Fruit fly (Drosophila melanogaster): Measurements from ENCODE around the gene ND-51.
A peak's percentile ranks its signal among the peaks of the same experiment; 100 is the strongest.

Gene ND-51

DNA sequence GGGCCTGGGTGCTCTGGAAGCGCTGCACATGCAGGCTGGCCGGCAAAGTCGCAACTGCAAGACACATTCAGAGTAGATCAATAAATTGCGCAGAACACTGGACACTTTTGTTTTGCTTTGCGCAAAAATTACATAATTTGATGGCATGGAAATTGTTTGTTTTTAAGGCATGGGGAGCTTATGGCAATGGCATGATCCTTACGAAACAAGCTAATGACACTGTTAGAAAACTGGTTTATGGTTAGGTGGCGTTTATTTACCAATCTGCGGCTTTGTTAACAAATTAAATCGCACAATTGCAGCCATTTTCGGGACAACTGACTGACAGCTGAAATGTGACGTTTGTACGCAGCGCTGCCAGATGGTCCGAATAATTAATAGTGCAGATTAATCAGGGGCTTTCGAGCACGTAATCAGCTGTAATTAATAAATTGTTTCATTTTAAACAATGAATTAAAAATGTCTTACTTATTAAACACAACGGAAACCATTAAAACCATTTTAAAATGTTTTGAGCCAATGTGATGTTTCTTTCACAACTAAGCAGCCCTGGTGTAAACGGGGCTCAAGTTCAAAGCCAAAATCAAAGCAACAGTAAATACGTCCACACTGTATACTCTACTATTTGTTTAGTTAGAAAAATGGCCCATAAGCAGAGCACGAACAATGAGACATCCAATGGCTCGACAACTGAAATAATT is at the start of gene ND-51, which contains the start of gene CG13994 (continued):
- TF ChIP-seq mld (GFP tag; IDR thresholded peaks at IDR 0.05; ENCODE audit: partially characterized antibody) (no peak), CG6854 (GFP tag; optimal IDR thresholded peaks at IDR 0.05) (no peak), CG12299 (tag; optimal IDR thresholded peaks at IDR 0.05) (peak; percentile 85), klu (GFP tag; IDR thresholded peaks at IDR 0.05) (peak; percentile 71), CG1792 (GFP tag; optimal IDR thresholded peaks at IDR 0.05) (peak; percentile 78), CG7963 (GFP tag; IDR thresholded peaks at IDR 0.05; ENCODE audit: partially characterized antibody) (0 out of 3 replicates have a peak, but pooled peaks have one; percentile 1), CG31224 (GFP tag; IDR thresholded peaks at IDR 0.05) (peak; percentile 57), psq (GFP tag; optimal IDR thresholded peaks at IDR 0.05) (peak; percentile 17), NfI (GFP tag; optimal IDR thresholded peaks at IDR 0.05) (peak; percentile 87), CG4617 (GFP tag; optimal IDR thresholded peaks at IDR 0.05; ENCODE audit: borderline replicate concordance) (peak; percentile 73), CG12769 (tag; optimal IDR thresholded peaks at IDR 0.05) (no peak), CG32767 (GFP tag; IDR thresholded peaks at IDR 0.05) (peak; percentile 59; the same call in 1 of the 2 replicates), zfh2 (GFP tag; optimal IDR thresholded peaks at IDR 0.05) (peak; percentile 79), cg (GFP tag; optimal IDR thresholded peaks at IDR 0.05) (no peak), CG8089 (GFP tag; optimal IDR thresholded peaks at IDR 0.05) (peak; percentile 73), CG15514 (GFP tag; optimal IDR thresholded peaks at IDR 0.05) (peak; percentile 84), CG31388 (GFP tag; optimal IDR thresholded peaks at IDR 0.05) (peak; percentile 53), nerfin-1 (tag; optimal IDR thresholded peaks at IDR 0.05) (peak; percentile 71), rib (GFP tag; IDR thresholded peaks at IDR 0.05) (peak; percentile 56; the same call in 1 of the 2 replicates), D (optimal IDR thresholded peaks at IDR 0.05) (no peak), D (GFP tag; optimal IDR thresholded peaks at IDR 0.05) (peak; percentile 66), CG2712 (tag; optimal IDR thresholded peaks at IDR 0.05) (peak; percentile 89), dysf (GFP tag; IDR thresholded peaks at IDR 0.05) (peak; percentile 84), Usf (GFP tag; optimal IDR thresholded peaks at IDR 0.05) (peak; percentile 54), CG4282 (GFP tag; optimal IDR thresholded peaks at IDR 0.05) (peak; percentile 40), Nf-YB (GFP tag; optimal IDR thresholded peaks at IDR 0.05) (peak; percentile 53), CG7928 (GFP tag; optimal IDR thresholded peaks at IDR 0.05) (no peak), CG13287 (GFP tag; IDR thresholded peaks at IDR 0.05; ENCODE audit: partially characterized antibody) (peak; percentile 52; the same call in 1 of the 2 replicates), ssp (GFP tag; IDR thresholded peaks at IDR 0.05) (peak; percentile 94), Hr3 (GFP tag; optimal IDR thresholded peaks at IDR 0.05) (peak; percentile 78), CG8359 (GFP tag; optimal IDR thresholded peaks at IDR 0.05; ENCODE audit: borderline replicate concordance) (peak; percentile 11), prd (optimal IDR thresholded peaks at IDR 0.05) (no peak), prd (GFP tag; IDR thresholded peaks at IDR 0.05) (peak; percentile 86), Fer2 (tag; optimal IDR thresholded peaks at IDR 0.05) (peak; percentile 82), CG2678 (tag; optimal IDR thresholded peaks at IDR 0.05) (peak; percentile 83), chm (GFP tag; IDR thresholded peaks at IDR 0.05) (peak; percentile 70; the same call in 1 of the 2 replicates), sr (GFP tag; IDR thresholded peaks at IDR 0.05) (peak; percentile 45; the same call in 1 of the 3 replicates), CG3163 (GFP tag; optimal IDR thresholded peaks at IDR 0.05) (peak; percentile 68), caup (GFP tag; optimal IDR thresholded peaks at IDR 0.05; ENCODE audit: severe bottlenecking) (peak; percentile 85), CG4404 (GFP tag; IDR thresholded peaks at IDR 0.05) (peak; percentile 61; the same call in 1 of the 2 replicates), tap (tag; optimal IDR thresholded peaks at IDR 0.05) (no peak), Dref (GFP tag; IDR thresholded peaks at IDR 0.05) (peak; percentile 41), oc (tag; optimal IDR thresholded peaks at IDR 0.05) (peak; percentile 78), CG17612 (GFP tag; IDR thresholded peaks at IDR 0.05) (0 out of 2 replicates have a peak, but pooled peaks have one; percentile 33), ttk (GFP tag; IDR thresholded peaks at IDR 0.05) (peak; percentile 78), pum (GFP tag; optimal IDR thresholded peaks at IDR 0.05) (peak; percentile 90), Taf1 (GFP tag; IDR thresholded peaks at IDR 0.05) (peak; percentile 57; the same call in 1 of the 2 replicates), z (GFP tag; IDR thresholded peaks at IDR 0.05) (no peak), CG13775 (GFP tag; optimal IDR thresholded peaks at IDR 0.05) (peak; percentile 84)
